Worm (Caenorhabditis elegans): ENCODE data around the gene col-12.

ce11 chrV:10462066-10462465 is 37.1 kb upstream of the col-12 start, which contains the start of gene chw-1:
- TF ChIP-seq tra-4 (tag; optimal IDR thresholded peaks at IDR 0.05) (no peak), B0310.2 (tag; optimal IDR thresholded peaks at IDR 0.05) (no peak), flt-1 (GFP tag; IDR thresholded peaks at IDR 0.05) (no peak), pes-1 (GFP tag; IDR thresholded peaks at IDR 0.05) (no peak), ama-1 (optimal IDR thresholded peaks at IDR 0.05) (no peak), ceh-13 (GFP tag; optimal IDR thresholded peaks at IDR 0.05) (no peak), hmbx-1 (tag; optimal IDR thresholded peaks at IDR 0.05) (no peak), F13C5.2 (tag; optimal IDR thresholded peaks at IDR 0.05) (no peak), hmg-4 (GFP tag; optimal IDR thresholded peaks at IDR 0.05) (no peak), sea-1 (GFP tag; conservative IDR thresholded peaks at IDR 0.05) (no peak), tbx-37 (GFP tag; conservative IDR thresholded peaks at IDR 0.05) (no peak), scrt-1 (GFP tag; IDR thresholded peaks at IDR 0.05) (no peak), hnd-1 (tag; optimal IDR thresholded peaks at IDR 0.05) (no peak), aly-1 (tag; optimal IDR thresholded peaks at IDR 0.05) (no peak)

Measured in whole organism, early embryonic.